Worm (Caenorhabditis elegans): ENCODE data around the gene skr-21.

ce11 chrX:13201401-13201800, 25.1 kb downstream of the skr-21 start, which contains the start of gene unc-9:
- no peak for TF ChIP-seq gmeb-1 (tag; optimal IDR thresholded peaks at IDR 0.05)
- TF ChIP-seq elt-3 (tag; optimal IDR thresholded peaks at IDR 0.05), result no peak
- TF ChIP-seq ztf-11 (tag; optimal IDR thresholded peaks at IDR 0.05), result no peak
- TF ChIP-seq ztf-4 (tag; optimal IDR thresholded peaks at IDR 0.05), result no peak
- no peak for TF ChIP-seq fos-1 (tag; optimal IDR thresholded peaks at IDR 0.05)
- TF ChIP-seq F13H6.1 (tag; optimal IDR thresholded peaks at IDR 0.05), result no peak
- TF ChIP-seq nhr-25 (tag; optimal IDR thresholded peaks at IDR 0.05), result no peak
- no peak for TF ChIP-seq lsy-2 (tag; optimal IDR thresholded peaks at IDR 0.05)
- no peak for TF ChIP-seq unc-39 (tag; optimal IDR thresholded peaks at IDR 0.05)
- no peak for TF ChIP-seq egl-27 (tag; optimal IDR thresholded peaks at IDR 0.05)
- no peak for TF ChIP-seq nhr-129 (tag; optimal IDR thresholded peaks at IDR 0.05)
- no peak for TF ChIP-seq ceh-16 (tag; optimal IDR thresholded peaks at IDR 0.05)
- TF ChIP-seq dmd-4 (tag; optimal IDR thresholded peaks at IDR 0.05), result no peak
- TF ChIP-seq ceh-82 (tag; optimal IDR thresholded peaks at IDR 0.05), result no peak
